Fruit fly (Drosophila melanogaster): ENCODE measurements around the gene CG15042.

Gene CG15042

DNA sequence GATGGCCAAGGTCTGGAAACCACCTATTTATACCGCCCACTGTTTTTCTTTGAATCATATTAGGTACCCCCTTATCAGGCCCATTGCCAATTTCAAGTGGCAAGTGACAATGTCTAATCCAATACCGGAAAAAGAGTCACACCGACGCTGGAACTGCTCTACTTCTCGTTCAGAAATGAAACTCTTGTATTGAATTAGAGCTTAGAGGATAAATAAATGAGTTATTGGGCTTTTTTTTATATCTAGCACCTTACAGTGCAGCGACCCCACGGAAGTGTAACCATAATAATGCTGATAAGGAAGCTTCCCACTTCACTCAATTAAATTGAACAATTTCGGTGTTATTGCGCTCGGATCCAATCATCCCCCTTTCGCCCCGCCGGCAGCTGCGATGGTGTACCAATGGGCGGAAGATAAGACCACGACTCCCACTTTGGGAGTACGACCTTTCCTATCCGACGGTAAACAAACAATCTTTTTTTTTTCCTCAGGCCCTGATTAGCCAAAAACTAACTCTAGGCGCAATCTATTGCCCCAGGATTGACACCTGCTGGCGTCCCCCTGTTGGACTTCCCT, 33.8 kb downstream of the CG15042 start, which contains the start of gene CG15043 (continued):
- TF ChIP-seq grn (GFP tag; optimal IDR thresholded peaks at IDR 0.05) (peak; percentile 14), tin (GFP tag; optimal IDR thresholded peaks at IDR 0.05) (no peak), amos (GFP tag; IDR thresholded peaks at IDR 0.05; ENCODE audit: partially characterized antibody) (no peak), CG2678 (tag; optimal IDR thresholded peaks at IDR 0.05) (peak; percentile 66), CG14441 (GFP tag; IDR thresholded peaks at IDR 0.05) (peak; percentile 62), CG6654 (GFP tag; optimal IDR thresholded peaks at IDR 0.05) (no peak), CkIIα-i1 (GFP tag; IDR thresholded peaks at IDR 0.05) (no peak), TFAM (GFP tag; optimal IDR thresholded peaks at IDR 0.05) (no peak), CG30403 (GFP tag; optimal IDR thresholded peaks at IDR 0.05) (no peak), nau (GFP tag; optimal IDR thresholded peaks at IDR 0.05) (no peak), CG16779 (GFP tag; IDR thresholded peaks at IDR 0.05) (no peak), CG6683 (GFP tag; optimal IDR thresholded peaks at IDR 0.05) (no peak), Drgx (GFP tag; IDR thresholded peaks at IDR 0.05) (no peak), ftz-f1 (GFP tag; optimal IDR thresholded peaks at IDR 0.05) (no peak), Doc3 (GFP tag; IDR thresholded peaks at IDR 0.05; ENCODE audit: partially characterized antibody) (no peak), tap (tag; optimal IDR thresholded peaks at IDR 0.05) (no peak), hbn (GFP tag; IDR thresholded peaks at IDR 0.05; ENCODE audit: partially characterized antibody) (no peak), C15 (GFP tag; IDR thresholded peaks at IDR 0.05) (no peak), CG7786 (GFP tag; optimal IDR thresholded peaks at IDR 0.05) (peak; percentile 49), ranshi (GFP tag; IDR thresholded peaks at IDR 0.05) (peak; percentile 72), ac (GFP tag; optimal IDR thresholded peaks at IDR 0.05) (no peak), Camta (GFP tag; optimal IDR thresholded peaks at IDR 0.05) (no peak), MTF-1 (GFP tag; optimal IDR thresholded peaks at IDR 0.05; ENCODE audit: borderline replicate concordance) (no peak), otp (GFP tag; IDR thresholded peaks at IDR 0.05) (no peak), CG7839 (tag; optimal IDR thresholded peaks at IDR 0.05) (no peak), ERR (GFP tag; optimal IDR thresholded peaks at IDR 0.05) (no peak), CG17829 (tag; optimal IDR thresholded peaks at IDR 0.05) (no peak), ttk (GFP tag; IDR thresholded peaks at IDR 0.05) (0 out of 2 replicates have a peak, but pooled peaks have one; percentile 34), Sry-δ (GFP tag; optimal IDR thresholded peaks at IDR 0.05) (peak; percentile 16), ATbp (GFP tag; optimal IDR thresholded peaks at IDR 0.05) (no peak), pho (GFP tag; optimal IDR thresholded peaks at IDR 0.05) (peak; percentile 37), CG2199 (GFP tag; IDR thresholded peaks at IDR 0.05) (no peak), Spps (tag; optimal IDR thresholded peaks at IDR 0.05) (no peak), CG10267 (tag; optimal IDR thresholded peaks at IDR 0.05) (no peak), CG31224 (GFP tag; IDR thresholded peaks at IDR 0.05) (0 out of 2 replicates have a peak, but pooled peaks have one; percentile 31), kay (GFP tag; optimal IDR thresholded peaks at IDR 0.05) (no peak), CG12659 (GFP tag; optimal IDR thresholded peaks at IDR 0.05) (no peak), CG6813 (GFP tag; optimal IDR thresholded peaks at IDR 0.05) (no peak), CG2889 (GFP tag; IDR thresholded peaks at IDR 0.05) (no peak), CG14050 (GFP tag; IDR thresholded peaks at IDR 0.05) (no peak), mirr (GFP tag; optimal IDR thresholded peaks at IDR 0.05) (no peak), CG3281 (GFP tag; optimal IDR thresholded peaks at IDR 0.05) (peak; percentile 40), CG6272 (GFP tag; IDR thresholded peaks at IDR 0.05) (no peak), Dek (tag; optimal IDR thresholded peaks at IDR 0.05) (peak; percentile 12), emc (GFP tag; optimal IDR thresholded peaks at IDR 0.05) (no peak), lbe (GFP tag; optimal IDR thresholded peaks at IDR 0.05) (peak; percentile 24), CG2120 (GFP tag; optimal IDR thresholded peaks at IDR 0.05) (peak; percentile 73), stwl (tag; optimal IDR thresholded peaks at IDR 0.05) (no peak), ro (GFP tag; IDR thresholded peaks at IDR 0.05) (no peak), da (GFP tag; optimal IDR thresholded peaks at IDR 0.05) (no peak), Aef1 (GFP tag; IDR thresholded peaks at IDR 0.05) (peak; percentile 48; the same call in 2 of the 3 replicates)
